Fruit fly (Drosophila melanogaster) whole organism, embryonic: ENCODE data around the gene CG7179.
A peak's percentile ranks its signal among the peaks of the same experiment; 100 is the strongest.

Experiments used
- BtbVII ChIP-seq: fragments of 200-800 bp; sonication (Bioruptor generic); optimal IDR thresholded peaks from 3 replicates; lab custom pipeline; 2017; ENCODE audit warnings: missing biosample characterization, mild to moderate bottlenecking, missing genetic modification characterization
- CG1233 ChIP-seq: fragments of 200-800 bp; sonication (Bioruptor generic); optimal IDR thresholded peaks from 4 replicates; lab custom pipeline; 2018; ENCODE audit warnings: missing biosample characterization, mild to moderate bottlenecking, missing genetic modification characterization
- CG13296 ChIP-seq: fragments of 200-800 bp; sonication (Bioruptor generic); optimal IDR thresholded peaks from 3 replicates; lab custom pipeline; 2018; ENCODE audit warnings: missing biosample characterization, mild to moderate bottlenecking, missing genetic modification characterization
- CG13894 ChIP-seq: fragments of 200-800 bp; sonication (Bioruptor generic); optimal IDR thresholded peaks from 3 replicates; lab custom pipeline; 2018; ENCODE audit warnings: missing biosample characterization, mild to moderate bottlenecking, missing genetic modification characterization, moderate library complexity
- CG14014 ChIP-seq: fragments of 200-800 bp; sonication (Bioruptor generic); IDR thresholded peaks from 2 replicates; pipeline ENCODE4 v1.3.6; 2022; ENCODE audit warnings: missing biosample characterization, missing genetic modification characterization
- CG15011 ChIP-seq: fragments of 200-800 bp; sonication (Bioruptor generic); optimal IDR thresholded peaks from 3 replicates; lab custom pipeline; 2018; ENCODE audit warnings: missing biosample characterization, mild to moderate bottlenecking, missing genetic modification characterization
- CG2116 ChIP-seq: fragments of 200-800 bp; sonication (Bioruptor generic); optimal IDR thresholded peaks from 3 replicates; lab custom pipeline; 2018; ENCODE audit warnings: missing biosample characterization, mild to moderate bottlenecking, missing genetic modification characterization
- CG2129 ChIP-seq: fragments of 200-800 bp; sonication (Bioruptor generic); IDR thresholded peaks from 2 replicates; pipeline ENCODE4 v1.3.6; 2022; ENCODE audit warnings: missing biosample characterization, missing genetic modification characterization; ENCODE audit not compliant: partially characterized antibody
- CG31441 ChIP-seq: fragments of 200-800 bp; sonication (Bioruptor generic); IDR thresholded peaks from 2 replicates; pipeline ENCODE4 v1.3.6; 2022; ENCODE audit warnings: missing biosample characterization, missing genetic modification characterization
- CG34376 ChIP-seq: fragments of 200-800 bp; sonication (Bioruptor generic); optimal IDR thresholded peaks from 2 replicates; lab custom pipeline; 2018; ENCODE audit warnings: missing biosample characterization, mild to moderate bottlenecking, missing genetic modification characterization
- CG4328 ChIP-seq: fragments of 200-800 bp; sonication (Bioruptor generic); optimal IDR thresholded peaks from 3 replicates; lab custom pipeline; 2017; ENCODE audit warnings: missing biosample characterization, missing genetic modification reagents, missing genetic modification characterization
- CG4404 ChIP-seq: fragments of 200-800 bp; sonication (Bioruptor generic); IDR thresholded peaks from 2 replicates; pipeline ENCODE4 v1.3.6; 2022; ENCODE audit warnings: missing biosample characterization, missing genetic modification characterization
- CG6765 ChIP-seq: fragments of 200-800 bp; sonication (Bioruptor generic); optimal IDR thresholded peaks from 3 replicates; lab custom pipeline; 2017; ENCODE audit warnings: missing biosample characterization, mild to moderate bottlenecking, missing genetic modification characterization
- CG7839 ChIP-seq: fragments of 200-800 bp; sonication (Bioruptor generic); optimal IDR thresholded peaks from 3 replicates; lab custom pipeline; 2018; ENCODE audit warnings: missing biosample characterization, mild to moderate bottlenecking, missing genetic modification characterization, moderate library complexity
- CG9727 ChIP-seq: fragments of 200-800 bp; sonication (Bioruptor generic); optimal IDR thresholded peaks from 3 replicates; lab custom pipeline; 2017; ENCODE audit warnings: missing biosample characterization, mild to moderate bottlenecking, missing genetic modification characterization
- CG9797 ChIP-seq: fragments of 200-800 bp; sonication (Bioruptor generic); optimal IDR thresholded peaks from 3 replicates; lab custom pipeline; 2018; ENCODE audit warnings: missing biosample characterization, mild to moderate bottlenecking, missing genetic modification characterization
- CG9817 ChIP-seq: fragments of 200-800 bp; sonication (Bioruptor generic); optimal IDR thresholded peaks from 2 replicates; lab custom pipeline; 2018; ENCODE audit warnings: missing biosample characterization, mild to moderate bottlenecking, missing genetic modification characterization, moderate library complexity
- Ets65A ChIP-seq: fragments of 200-800 bp; sonication (Bioruptor generic); peaks from one replicate; lab custom pipeline; 2016; ENCODE audit warnings: missing biosample characterization, missing genetic modification characterization
- Fer3 ChIP-seq: fragments of 200-800 bp; sonication (Bioruptor generic); optimal IDR thresholded peaks from 2 replicates; lab custom pipeline; 2018; ENCODE audit warnings: missing biosample characterization, mild to moderate bottlenecking, missing genetic modification characterization, moderate library complexity
- HHEX ChIP-seq: fragments of 200-800 bp; sonication (Bioruptor generic); optimal IDR thresholded peaks from 3 replicates; lab custom pipeline; 2017; ENCODE audit warnings: missing biosample characterization, mild to moderate bottlenecking, missing genetic modification characterization, missing genetic modification reagents
- HLH4C ChIP-seq: fragments of 200-800 bp; sonication (Bioruptor generic); IDR thresholded peaks from 3 replicates; pipeline ENCODE4 v1.3.6; 2022; ENCODE audit warnings: missing biosample characterization, missing genetic modification characterization; ENCODE audit not compliant: partially characterized antibody
- Meics ChIP-seq: fragments of 200-800 bp; sonication (Bioruptor generic); optimal IDR thresholded peaks from 2 replicates; lab custom pipeline; 2017; ENCODE audit warnings: missing biosample characterization, mild to moderate bottlenecking, missing genetic modification characterization
- PHDP ChIP-seq: fragments of 200-800 bp; sonication (Bioruptor generic); optimal IDR thresholded peaks from 3 replicates; lab custom pipeline; 2018; ENCODE audit warnings: missing biosample characterization, mild to moderate bottlenecking, missing genetic modification characterization, moderate library complexity
- Pdp1 ChIP-seq, 2 experiments: fragments of 200-800 bp; sonication (Bioruptor generic); optimal IDR thresholded peaks; 3 replicates each; lab custom pipeline; 2016; ENCODE audit warnings: missing biosample characterization in 2 of 2, missing genetic modification characterization in 2 of 2, mild to moderate bottlenecking in 1 of 2, moderate library complexity in 1 of 2
- Rx ChIP-seq: fragments of 200-800 bp; sonication (Bioruptor generic); IDR thresholded peaks from 2 replicates; pipeline ENCODE4 v1.3.6; 2022; ENCODE audit warnings: missing biosample characterization, missing genetic modification characterization
- Sox100B ChIP-seq: fragments of 200-800 bp; sonication (Bioruptor generic); optimal IDR thresholded peaks from 3 replicates; lab custom pipeline; 2018; ENCODE audit warnings: missing biosample characterization, mild to moderate bottlenecking, missing genetic modification characterization
- az2 ChIP-seq: fragments of 200-800 bp; sonication (Bioruptor generic); optimal IDR thresholded peaks from 3 replicates; lab custom pipeline; 2016; ENCODE audit warnings: missing biosample characterization, missing genetic modification characterization
- caup ChIP-seq: fragments of 200-800 bp; sonication (Bioruptor generic); optimal IDR thresholded peaks from 3 replicates; lab custom pipeline; 2017; ENCODE audit warnings: missing biosample characterization, mild to moderate bottlenecking, missing genetic modification characterization, moderate library complexity; ENCODE audit not compliant: severe bottlenecking
- crol ChIP-seq: fragments of 200-800 bp; sonication (Bioruptor generic); IDR thresholded peaks from 2 replicates; pipeline ENCODE4 v1.3.6; 2022; ENCODE audit warnings: missing biosample characterization, missing genetic modification characterization
- dmrt99B ChIP-seq: fragments of 200-800 bp; sonication (Bioruptor generic); optimal IDR thresholded peaks from 2 replicates; lab custom pipeline; 2018; ENCODE audit warnings: missing biosample characterization, mild to moderate bottlenecking, missing genetic modification characterization, moderate library complexity
- exex ChIP-seq: fragments of 200-800 bp; sonication (Bioruptor generic); optimal IDR thresholded peaks from 4 replicates; lab custom pipeline; 2018; ENCODE audit warnings: missing biosample characterization, mild to moderate bottlenecking, missing genetic modification characterization, moderate library complexity
- fd3F ChIP-seq: fragments of 200-800 bp; sonication (Bioruptor generic); optimal IDR thresholded peaks from 2 replicates; lab custom pipeline; 2018; ENCODE audit warnings: missing biosample characterization, mild to moderate bottlenecking, missing genetic modification characterization, moderate library complexity
- fu2 ChIP-seq: fragments of 200-800 bp; sonication (Bioruptor generic); optimal IDR thresholded peaks from 2 replicates; lab custom pipeline; 2016; ENCODE audit warnings: missing biosample characterization, missing genetic modification characterization
- gem ChIP-seq: fragments of 200-800 bp; sonication (Bioruptor generic); optimal IDR thresholded peaks from 2 replicates; lab custom pipeline; 2019; ENCODE audit warnings: missing biosample characterization, mild to moderate bottlenecking, missing genetic modification characterization, moderate library complexity
- gro ChIP-seq: fragments of 200-800 bp; sonication (Bioruptor generic); optimal IDR thresholded peaks from 2 replicates; lab custom pipeline; 2016; ENCODE audit warnings: missing biosample characterization, missing genetic modification characterization
- hkb ChIP-seq, 2 experiments: fragments of 200-800 bp in 1 of 2; fragments of >200 bp in 1 of 2; sonication (Bioruptor generic) in 1 of 2; IDR thresholded peaks in 1 of 2; optimal IDR thresholded peaks in 1 of 2; 2 replicates each; pipeline versions ENCODE4 v1.3.6 to Lab custom; 2017 to 2022; ENCODE audit warnings: missing biosample characterization in 1 of 2, missing genetic modification characterization in 1 of 2
- ind ChIP-seq: fragments of 200-800 bp; sonication (Bioruptor generic); optimal IDR thresholded peaks from 3 replicates; lab custom pipeline; 2016; ENCODE audit warnings: missing biosample characterization, missing genetic modification characterization
- inv ChIP-seq: fragments of 200-800 bp; sonication (Bioruptor generic); IDR thresholded peaks from 2 replicates; pipeline ENCODE4 v1.3.6; 2022; ENCODE audit warnings: missing biosample characterization, missing genetic modification characterization; ENCODE audit not compliant: partially characterized antibody
- lab ChIP-seq: fragments of 200-800 bp; sonication (Bioruptor generic); optimal IDR thresholded peaks from 3 replicates; lab custom pipeline; 2017; ENCODE audit warnings: missing biosample characterization, missing genetic modification characterization, mild to moderate bottlenecking, moderate library complexity, missing genetic modification reagents
- run ChIP-seq: fragments of 200-800 bp; sonication (Bioruptor generic); optimal IDR thresholded peaks from 3 replicates; lab custom pipeline; 2018; ENCODE audit warnings: missing biosample characterization, mild to moderate bottlenecking, missing genetic modification characterization
- scrt ChIP-seq: fragments of 200-800 bp; sonication (Bioruptor generic); optimal IDR thresholded peaks from 2 replicates; lab custom pipeline; 2018; ENCODE audit warnings: missing biosample characterization, mild to moderate bottlenecking, missing genetic modification characterization, moderate library complexity
- sd ChIP-seq: fragments of 200-800 bp; sonication (Bioruptor generic); optimal IDR thresholded peaks from 3 replicates; lab custom pipeline; 2018; ENCODE audit warnings: missing biosample characterization, mild to moderate bottlenecking, missing genetic modification characterization, moderate library complexity
- sens ChIP-seq: fragments of 200-800 bp; sonication (Bioruptor generic); peaks from one replicate; lab custom pipeline; 2016; ENCODE audit warnings: missing biosample characterization, missing genetic modification characterization
- slbo ChIP-seq: fragments of 200-800 bp; sonication (Bioruptor generic); IDR thresholded peaks from 2 replicates; pipeline ENCODE4 v1.3.6; 2022; ENCODE audit warnings: missing biosample characterization, missing genetic modification characterization
- stc ChIP-seq: fragments of 200-800 bp; sonication (Bioruptor generic); IDR thresholded peaks from 2 replicates; pipeline ENCODE4 v1.3.6; 2022; ENCODE audit warnings: missing biosample characterization, missing genetic modification characterization
- unpg ChIP-seq: fragments of 200-800 bp; sonication (Bioruptor generic); optimal IDR thresholded peaks from 3 replicates; lab custom pipeline; 2018; ENCODE audit warnings: missing biosample characterization, mild to moderate bottlenecking, missing genetic modification characterization, moderate library complexity
- wek ChIP-seq: fragments of 200-800 bp; sonication (Bioruptor generic); optimal IDR thresholded peaks from 3 replicates; lab custom pipeline; 2018; ENCODE audit warnings: missing biosample characterization, mild to moderate bottlenecking, missing genetic modification characterization, moderate library complexity
- zf30C ChIP-seq: fragments of 200-800 bp; sonication (Bioruptor generic); optimal IDR thresholded peaks from 3 replicates; lab custom pipeline; 2018; ENCODE audit warnings: missing biosample characterization, mild to moderate bottlenecking, missing genetic modification characterization

Gene CG7179

dm6 chr2L:7777979-7778692 is at the start of gene CG7179:
CG7179 (minus strand) TSS chr2L:7778029.
- no peak for TF ChIP-seq hkb (optimal IDR thresholded peaks at IDR 0.05; lab: Kevin White, UChicago)
- TF ChIP-seq hkb (GFP tag; IDR thresholded peaks at IDR 0.05; lab: Robert Waterston, UW) = 0 out of 2 replicates have a peak, but pooled peaks have one; percentile 29
- no peak for TF ChIP-seq CG31441
- no peak for TF ChIP-seq gro (GFP tag; lab: Kevin White, UChicago)
- peak; percentile 32 for TF ChIP-seq unpg (GFP tag; lab: Kevin White, UChicago)
- no peak for TF ChIP-seq Rx
- no peak for TF ChIP-seq CG9727 (GFP tag; lab: Kevin White, UChicago)
- TF ChIP-seq sd (tag; lab: Kevin White, UChicago) = no peak
- peak; percentile 43 for TF ChIP-seq CG13894 (tag; lab: Kevin White, UChicago)
- TF ChIP-seq HHEX (GFP tag; lab: Kevin White, UChicago) = peak; percentile 38
- peak; percentile 33 for TF ChIP-seq CG15011
- TF ChIP-seq inv (GFP tag; lab: Robert Waterston, UW) = no peak
- 0 out of 2 replicates have a peak, but pooled peaks have one; percentile 12 for TF ChIP-seq stc (GFP tag; lab: Robert Waterston, UW)
- TF ChIP-seq scrt (GFP tag; lab: Kevin White, UChicago) = peak; percentile 35
- TF ChIP-seq CG2116 (GFP tag; lab: Kevin White, UChicago) = no peak
- TF ChIP-seq HLH4C (GFP tag; lab: Robert Waterston, UW) = no peak
- TF ChIP-seq exex (tag; lab: Kevin White, UChicago) = peak; percentile 28
- TF ChIP-seq Ets65A (GFP tag; lab: Kevin White, UChicago) = no peak
- no peak for TF ChIP-seq wek (GFP tag; lab: Kevin White, UChicago)
- TF ChIP-seq caup (GFP tag; lab: Kevin White, UChicago) = peak; percentile 27
- TF ChIP-seq CG4328 = peak; percentile 1
- TF ChIP-seq Fer3 (tag; lab: Kevin White, UChicago) = peak; percentile 57
- TF ChIP-seq CG9817 = peak; percentile 6
- no peak for TF ChIP-seq crol (GFP tag; lab: Robert Waterston, UW)
- TF ChIP-seq CG4404 (GFP tag; lab: Robert Waterston, UW) = no peak
- peak; percentile 32 for TF ChIP-seq dmrt99B (tag; lab: Kevin White, UChicago)
- TF ChIP-seq CG14014 (GFP tag; lab: Robert Waterston, UW) = no peak
- peak; percentile 61 for TF ChIP-seq lab
- peak; percentile 14 for TF ChIP-seq CG1233
- TF ChIP-seq az2 = no peak
- peak; percentile 18 for TF ChIP-seq fd3F
- peak; percentile 51 for TF ChIP-seq Meics (GFP tag; lab: Kevin White, UChicago)
- peak; percentile 5 for TF ChIP-seq Sox100B (GFP tag; lab: Kevin White, UChicago)
- TF ChIP-seq CG34376 (GFP tag; lab: Kevin White, UChicago) = peak; percentile 5
- no peak for TF ChIP-seq run
- peak; percentile 64 for TF ChIP-seq CG13296 (GFP tag; lab: Kevin White, UChicago)
- peak; percentile 24 for TF ChIP-seq CG6765
- TF ChIP-seq BtbVII (GFP tag; lab: Kevin White, UChicago) = peak; percentile 40
- TF ChIP-seq Pdp1 (GFP tag; optimal IDR thresholded peaks at IDR 0.05; lab: Kevin White, UChicago) = peak in 1 of 2 experiments; percentile 62
- peak; percentile 25 for TF ChIP-seq CG7839 (tag; lab: Kevin White, UChicago)
- TF ChIP-seq gem (tag; lab: Kevin White, UChicago) = peak; percentile 27
- TF ChIP-seq sens (GFP tag; lab: Kevin White, UChicago) = peak; percentile 83
- peak; percentile 25 for TF ChIP-seq PHDP (tag; lab: Kevin White, UChicago)
- no peak for TF ChIP-seq CG2129 (GFP tag; lab: Robert Waterston, UW)
- TF ChIP-seq zf30C (GFP tag; lab: Kevin White, UChicago) = no peak
- no peak for TF ChIP-seq fu2 (GFP tag; lab: Kevin White, UChicago)
- TF ChIP-seq slbo (GFP tag; lab: Robert Waterston, UW) = no peak
- TF ChIP-seq ind (GFP tag; lab: Kevin White, UChicago) = no peak
- TF ChIP-seq CG9797 (GFP tag; lab: Kevin White, UChicago) = no peak
